Fruit fly (Drosophila melanogaster) whole organism, embryonic: Measurements from ENCODE around the gene Spn75F.

Source experiments
- ATbp ChIP-seq: fragments of 200-800 bp; sonication (Bioruptor generic); optimal IDR thresholded peaks from 2 replicates; lab custom pipeline; 2017; ENCODE audit warnings: missing biosample characterization, mild to moderate bottlenecking, missing genetic modification characterization, missing genetic modification reagents
- Abd-B ChIP-seq: fragments of 200-800 bp; sonication (Bioruptor generic); optimal IDR thresholded peaks from 2 replicates; lab custom pipeline; 2018; ENCODE audit warnings: missing biosample characterization, mild to moderate bottlenecking, missing genetic modification characterization, moderate library complexity
- Ada2b ChIP-seq: fragments of 200-800 bp; sonication (Bioruptor generic); IDR thresholded peaks from 2 replicates; pipeline ENCODE4 v1.3.6; 2022; ENCODE audit warnings: missing biosample characterization, missing genetic modification characterization
- CG10147 ChIP-seq: fragments of 200-800 bp; sonication (Bioruptor generic); optimal IDR thresholded peaks from 2 replicates; lab custom pipeline; 2019; ENCODE audit warnings: missing biosample characterization, mild to moderate bottlenecking, missing genetic modification characterization, moderate library complexity
- CG10267 ChIP-seq: fragments of 200-800 bp; sonication (Bioruptor generic); optimal IDR thresholded peaks from 2 replicates; lab custom pipeline; 2018; ENCODE audit warnings: missing biosample characterization, mild to moderate bottlenecking, missing genetic modification characterization, moderate library complexity
- CG10462 ChIP-seq: fragments of 200-800 bp; sonication (Bioruptor generic); optimal IDR thresholded peaks from 2 replicates; lab custom pipeline; 2016; ENCODE audit warnings: missing biosample characterization, missing genetic modification characterization
- CG10979 ChIP-seq: fragments of 200-800 bp; sonication (Bioruptor generic); optimal IDR thresholded peaks from 2 replicates; lab custom pipeline; 2018; ENCODE audit warnings: missing biosample characterization, mild to moderate bottlenecking, missing genetic modification characterization, moderate library complexity
- CG1233 ChIP-seq: fragments of 200-800 bp; sonication (Bioruptor generic); optimal IDR thresholded peaks from 4 replicates; lab custom pipeline; 2018; ENCODE audit warnings: missing biosample characterization, mild to moderate bottlenecking, missing genetic modification characterization
- CG12942 ChIP-seq: fragments of 200-800 bp; sonication (Bioruptor generic); optimal IDR thresholded peaks from 3 replicates; lab custom pipeline; 2016; ENCODE audit warnings: missing biosample characterization, missing genetic modification characterization
- CG14710 ChIP-seq: fragments of 200-800 bp; sonication (Bioruptor generic); optimal IDR thresholded peaks from 3 replicates; lab custom pipeline; 2019; ENCODE audit warnings: missing biosample characterization, mild to moderate bottlenecking, missing genetic modification characterization, moderate library complexity
- CG15601 ChIP-seq: fragments of 200-800 bp; sonication (Bioruptor generic); optimal IDR thresholded peaks from 3 replicates; lab custom pipeline; 2019; ENCODE audit warnings: missing biosample characterization, mild to moderate bottlenecking, missing genetic modification characterization, moderate library complexity
- CG1602 ChIP-seq: fragments of 200-800 bp; sonication (Bioruptor generic); optimal IDR thresholded peaks from 3 replicates; lab custom pipeline; 2016; ENCODE audit warnings: missing biosample characterization, missing genetic modification characterization
- CG17359 ChIP-seq: fragments of 200-800 bp; sonication (Bioruptor generic); optimal IDR thresholded peaks from 3 replicates; lab custom pipeline; 2018; ENCODE audit warnings: missing biosample characterization, mild to moderate bottlenecking, missing genetic modification characterization, moderate library complexity
- CG17385 ChIP-seq: fragments of 200-800 bp; sonication (Bioruptor generic); optimal IDR thresholded peaks from 3 replicates; lab custom pipeline; 2018; ENCODE audit warnings: missing biosample characterization, mild to moderate bottlenecking, missing genetic modification characterization
- CG18262 ChIP-seq: fragments of 200-800 bp; optimal IDR thresholded peaks from 3 replicates; lab custom pipeline; 2019; ENCODE audit warnings: missing biosample characterization, mild to moderate bottlenecking, missing genetic modification characterization, moderate library complexity
- CG2712 ChIP-seq: fragments of 200-800 bp; optimal IDR thresholded peaks from 3 replicates; lab custom pipeline; 2019; ENCODE audit warnings: missing biosample characterization, mild to moderate bottlenecking, missing genetic modification characterization, moderate library complexity
- CG2875 ChIP-seq: fragments of 200-800 bp; sonication (Bioruptor generic); optimal IDR thresholded peaks from 2 replicates; lab custom pipeline; 2017; ENCODE audit warnings: missing biosample characterization, mild to moderate bottlenecking, missing genetic modification characterization, missing genetic modification reagents
- CG30431 ChIP-seq: fragments of 200-800 bp; sonication (Bioruptor generic); optimal IDR thresholded peaks from 2 replicates; lab custom pipeline; 2017; ENCODE audit warnings: missing biosample characterization, missing genetic modification characterization
- CG3407 ChIP-seq: fragments of 200-800 bp; sonication (Bioruptor generic); optimal IDR thresholded peaks from 2 replicates; lab custom pipeline; 2018; ENCODE audit warnings: missing biosample characterization, mild to moderate bottlenecking, missing genetic modification characterization
- CG4404 ChIP-seq: fragments of 200-800 bp; sonication (Bioruptor generic); IDR thresholded peaks from 2 replicates; pipeline ENCODE4 v1.3.6; 2022; ENCODE audit warnings: missing biosample characterization, missing genetic modification characterization
- Chrac-16 ChIP-seq: fragments of 200-800 bp; sonication (Bioruptor generic); optimal IDR thresholded peaks from 3 replicates; lab custom pipeline; 2016; ENCODE audit warnings: missing biosample characterization, missing genetic modification characterization
- E2f1 ChIP-seq: fragments of 200-800 bp; sonication (Bioruptor generic); IDR thresholded peaks from 2 replicates; pipeline ENCODE4 v1.3.6; 2022; ENCODE audit warnings: missing biosample characterization, missing genetic modification characterization
- Fer1 ChIP-seq: fragments of 200-800 bp; sonication (Bioruptor generic); optimal IDR thresholded peaks from 2 replicates; lab custom pipeline; 2017; ENCODE audit warnings: missing biosample characterization, mild to moderate bottlenecking, missing genetic modification characterization
- HLH4C ChIP-seq: fragments of 200-800 bp; sonication (Bioruptor generic); IDR thresholded peaks from 3 replicates; pipeline ENCODE4 v1.3.6; 2022; ENCODE audit warnings: missing biosample characterization, missing genetic modification characterization; ENCODE audit not compliant: partially characterized antibody
- HmgZ ChIP-seq: fragments of 200-800 bp; sonication (Bioruptor generic); optimal IDR thresholded peaks from 2 replicates; lab custom pipeline; 2018; ENCODE audit warnings: missing biosample characterization, mild to moderate bottlenecking, missing genetic modification characterization
- Med ChIP-seq: fragments of 200-800 bp; sonication (Bioruptor generic); peaks from one replicate; lab custom pipeline; 2016; ENCODE audit warnings: missing biosample characterization, missing genetic modification characterization, mild to moderate bottlenecking, inconsistent platforms, moderate library complexity
- Six4 ChIP-seq: fragments of 200-800 bp; sonication (Bioruptor generic); optimal IDR thresholded peaks from 2 replicates; lab custom pipeline; 2016; ENCODE audit warnings: missing biosample characterization, missing genetic modification characterization
- ash1 ChIP-seq: fragments of 200-800 bp; sonication (Bioruptor generic); optimal IDR thresholded peaks from 2 replicates; lab custom pipeline; 2018; ENCODE audit warnings: missing biosample characterization, mild to moderate bottlenecking, missing genetic modification characterization
- az2 ChIP-seq: fragments of 200-800 bp; sonication (Bioruptor generic); optimal IDR thresholded peaks from 3 replicates; lab custom pipeline; 2016; ENCODE audit warnings: missing biosample characterization, missing genetic modification characterization
- croc ChIP-seq: fragments of 200-800 bp; sonication (Bioruptor generic); conservative IDR thresholded peaks from 3 replicates; pipeline ENCODE4 v1.3.6; 2022; ENCODE audit warnings: missing biosample characterization, missing genetic modification characterization
- eve ChIP-seq, 2 experiments: fragments of >200 bp; optimal IDR thresholded peaks; 2 replicates each; lab custom pipeline; 2017; ENCODE audit warnings: missing biosample characterization in 2 of 2, missing genetic modification characterization in 2 of 2
- ewg ChIP-seq: fragments of 200-800 bp; sonication (Bioruptor generic); optimal IDR thresholded peaks from 3 replicates; lab custom pipeline; 2017; ENCODE audit warnings: mild to moderate bottlenecking, missing biosample characterization, missing genetic modification reagents, missing genetic modification characterization
- gcm ChIP-seq: fragments of 200-800 bp; sonication (Bioruptor generic); optimal IDR thresholded peaks from 2 replicates; lab custom pipeline; 2019; ENCODE audit warnings: missing biosample characterization, mild to moderate bottlenecking, missing genetic modification characterization, moderate library complexity
- gem ChIP-seq: fragments of 200-800 bp; sonication (Bioruptor generic); optimal IDR thresholded peaks from 2 replicates; lab custom pipeline; 2019; ENCODE audit warnings: missing biosample characterization, mild to moderate bottlenecking, missing genetic modification characterization, moderate library complexity
- gsb-n ChIP-seq: fragments of 200-800 bp; sonication (Bioruptor generic); optimal IDR thresholded peaks from 3 replicates; lab custom pipeline; 2018; ENCODE audit warnings: missing biosample characterization, mild to moderate bottlenecking, missing genetic modification characterization
- hbn ChIP-seq: fragments of 200-800 bp; sonication (Bioruptor generic); IDR thresholded peaks from 2 replicates; pipeline ENCODE4 v1.3.6; 2022; ENCODE audit warnings: missing biosample characterization, missing genetic modification characterization; ENCODE audit not compliant: partially characterized antibody
- kah ChIP-seq: fragments of 200-800 bp; sonication (Bioruptor generic); optimal IDR thresholded peaks from 2 replicates; lab custom pipeline; 2018; ENCODE audit warnings: missing biosample characterization, mild to moderate bottlenecking, missing genetic modification characterization
- lilli ChIP-seq: fragments of 200-800 bp; sonication (Bioruptor generic); optimal IDR thresholded peaks from 3 replicates; lab custom pipeline; 2016; ENCODE audit warnings: missing biosample characterization, missing genetic modification characterization
- lola ChIP-seq, 3 experiments: fragments of >200 bp in 2 of 3; fragments of 200-800 bp in 1 of 3; sonication (Bioruptor generic) in 1 of 3; optimal IDR thresholded peaks; 2 replicates each; lab custom pipeline; 2017 to 2019; ENCODE audit warnings: missing biosample characterization in 3 of 3, missing genetic modification characterization in 3 of 3, mild to moderate bottlenecking in 1 of 3, moderate library complexity in 1 of 3
- nmo ChIP-seq: fragments of 200-800 bp; sonication (Bioruptor generic); optimal IDR thresholded peaks from 2 replicates; lab custom pipeline; 2018; ENCODE audit warnings: missing biosample characterization, mild to moderate bottlenecking, missing genetic modification characterization, moderate library complexity
- oc ChIP-seq: fragments of 200-800 bp; sonication (Bioruptor generic); optimal IDR thresholded peaks from 2 replicates; lab custom pipeline; 2018; ENCODE audit warnings: missing biosample characterization, mild to moderate bottlenecking, missing genetic modification characterization, moderate library complexity
- sc ChIP-seq, 3 experiments: fragments of >200 bp in 2 of 3; fragments of 200-800 bp in 1 of 3; sonication (Bioruptor generic) in 1 of 3; optimal IDR thresholded peaks; 2 replicates in 2 of 3; 3 replicates in 1 of 3; lab custom pipeline; 2017; ENCODE audit warnings: mild to moderate bottlenecking in 1 of 3, missing biosample characterization in 1 of 3, missing genetic modification characterization in 1 of 3, missing genetic modification reagents in 1 of 3
- ssp ChIP-seq: fragments of 200-800 bp; sonication (Bioruptor generic); IDR thresholded peaks from 2 replicates; pipeline ENCODE4 v1.3.6; 2022; ENCODE audit warnings: missing biosample characterization, missing genetic modification characterization
- twi ChIP-seq: fragments of 200-800 bp; optimal IDR thresholded peaks from 2 replicates; lab custom pipeline; 2019; ENCODE audit warnings: missing biosample characterization, mild to moderate bottlenecking, missing genetic modification characterization, moderate library complexity
- tx ChIP-seq: fragments of 200-800 bp; sonication (Bioruptor generic); optimal IDR thresholded peaks from 2 replicates; lab custom pipeline; 2016; ENCODE audit warnings: missing biosample characterization, missing genetic modification characterization
- zen ChIP-seq: fragments of 200-800 bp; sonication (Bioruptor generic); optimal IDR thresholded peaks from 3 replicates; lab custom pipeline; 2018; ENCODE audit warnings: missing biosample characterization, mild to moderate bottlenecking, missing genetic modification characterization, moderate library complexity

Spn75F gene

dm6 chr3L:19167668-19168354 is 38.3 kb upstream of the Spn75F start (continued):
- peak; percentile 44 for TF ChIP-seq az2 (GFP tag; lab: Kevin White, UChicago)
- TF ChIP-seq Six4 (GFP tag; lab: Kevin White, UChicago) = peak; percentile 30
- peak; percentile 31 for TF ChIP-seq CG15601
- peak; percentile 79 for TF ChIP-seq CG18262 (tag; lab: Kevin White, UChicago)
- peak; percentile 62 for TF ChIP-seq gsb-n
- no peak for TF ChIP-seq CG2875 (GFP tag; lab: Kevin White, UChicago)
- TF ChIP-seq gcm (GFP tag; lab: Kevin White, UChicago) = peak; percentile 26
- TF ChIP-seq CG12942 (GFP tag; lab: Kevin White, UChicago) = peak; percentile 7
- peak; percentile 11 for TF ChIP-seq CG1602
- TF ChIP-seq ewg (GFP tag; lab: Kevin White, UChicago) = peak; percentile 4
- peak; percentile 61 for TF ChIP-seq CG14710 (tag; lab: Kevin White, UChicago)
- TF ChIP-seq CG2712 (tag; lab: Kevin White, UChicago) = peak; percentile 78
- peak; percentile 3 for TF ChIP-seq Abd-B (GFP tag; lab: Kevin White, UChicago)
- TF ChIP-seq gem (tag; lab: Kevin White, UChicago) = peak; percentile 78
- TF ChIP-seq CG10979 (tag; lab: Kevin White, UChicago) = peak; percentile 72
- TF ChIP-seq croc (GFP tag; lab: Robert Waterston, UW) = peak; percentile 44; the same call in 2 of the 3 replicates
- no peak for TF ChIP-seq CG3407 (GFP tag; lab: Kevin White, UChicago)
- peak; percentile 32 for TF ChIP-seq CG1233 (GFP tag; lab: Kevin White, UChicago)
- TF ChIP-seq CG30431 (GFP tag; lab: Kevin White, UChicago) = peak; percentile 33
- peak; percentile 3 for TF ChIP-seq Fer1 (GFP tag; lab: Kevin White, UChicago)
- peak; percentile 64 for TF ChIP-seq nmo (GFP tag; lab: Kevin White, UChicago)
- no peak for TF ChIP-seq ash1
- TF ChIP-seq zen = peak; percentile 72
- TF ChIP-seq CG4404 (GFP tag; lab: Robert Waterston, UW) = peak; percentile 68
- no peak for TF ChIP-seq CG10147 (GFP tag; lab: Kevin White, UChicago)
- no peak for TF ChIP-seq Ada2b (GFP tag; lab: Robert Waterston, UW)
- peak; percentile 51 for TF ChIP-seq kah (GFP tag; lab: Kevin White, UChicago)
- TF ChIP-seq Chrac-16 = peak; percentile 1
- TF ChIP-seq sc (optimal IDR thresholded peaks at IDR 0.05; lab: Kevin White, UChicago) = no peak
- peak; percentile 39 for TF ChIP-seq sc (GFP tag; optimal IDR thresholded peaks at IDR 0.05; lab: Kevin White, UChicago)
- no peak for TF ChIP-seq HLH4C (GFP tag; lab: Robert Waterston, UW)
- peak; percentile 45 for TF ChIP-seq twi (tag; lab: Kevin White, UChicago)
- TF ChIP-seq ATbp (GFP tag; lab: Kevin White, UChicago) = peak; percentile 37
- TF ChIP-seq, all 482 proteins: peak for 116

dm6 chr3L:19166298-19166937 is 37.0 kb upstream of the Spn75F start:
- TF ChIP-seq lola (GFP tag; optimal IDR thresholded peaks at IDR 0.05; lab: Kevin White, UChicago) = peak in 1 of 3 experiments; percentile 9
- TF ChIP-seq CG10462 (GFP tag; lab: Kevin White, UChicago) = peak; percentile 9
- TF ChIP-seq hbn = no peak
- peak; percentile 37 for TF ChIP-seq gsb-n
- TF ChIP-seq eve (GFP tag; optimal IDR thresholded peaks at IDR 0.05; lab: Kevin White, UChicago) = peak in 1 of 2 experiments; percentile 63
- peak; percentile 10 for TF ChIP-seq lilli (GFP tag; lab: Kevin White, UChicago)
- no peak for TF ChIP-seq E2f1
- TF ChIP-seq CG2875 (GFP tag; lab: Kevin White, UChicago) = peak; percentile 29
- no peak for TF ChIP-seq oc
- peak; percentile 53 for TF ChIP-seq Med (GFP tag; lab: Kevin White, UChicago)
- peak; percentile 43 for TF ChIP-seq az2 (GFP tag; lab: Kevin White, UChicago)
- peak; percentile 23 for TF ChIP-seq CG17359 (tag; lab: Kevin White, UChicago)
- TF ChIP-seq CG10979 (tag; lab: Kevin White, UChicago) = peak; percentile 61
- TF ChIP-seq CG1602 = peak; percentile 33
- no peak for TF ChIP-seq tx
- no peak for TF ChIP-seq HmgZ (tag; lab: Kevin White, UChicago)
- 0 out of 2 replicates have a peak, but pooled peaks have one; percentile 10 for TF ChIP-seq ssp (GFP tag; lab: Robert Waterston, UW)
- peak; percentile 21 for TF ChIP-seq CG17385
- TF ChIP-seq CG10267 (tag; lab: Kevin White, UChicago) = peak; percentile 26
